Worm (Caenorhabditis elegans) whole organism, midembryonic: ENCODE results near the gene crn-3.

Experiments used
- T22C8.4 ChIP-seq: fragments of 200-800 bp; sonication (Bioruptor generic); IDR thresholded peaks from 2 replicates; pipeline ENCODE4 v1.3.6; 2022; ENCODE audit warnings: missing genetic modification characterization, missing compliant biosample characterization
- flt-1 ChIP-seq: fragments of 200-800 bp; sonication (Bioruptor generic); IDR thresholded peaks from 2 replicates; pipeline ENCODE4 v1.3.6; 2022; ENCODE audit warnings: missing genetic modification characterization, missing compliant biosample characterization
- klf-2 ChIP-seq: fragments of 200-800 bp; sonication (Bioruptor generic); conservative IDR thresholded peaks from 2 replicates; pipeline ENCODE4 v1.3.6; 2022; ENCODE audit warnings: missing genetic modification reagents, missing genetic modification characterization, missing compliant biosample characterization

- TF ChIP-seq flt-1 (no peak), T22C8.4 (no peak), klf-2 (GFP tag; lab: Robert Waterston, UW) (no peak)
These were observed 13.7 kb upstream of the crn-3 start for ce11 chrII:10574177-10574576.
